In genomic region chrX:8442161-8442560, dm6 we compare ENCODE assay signal across 3 fruit fly cellular contexts.
A peak's percentile ranks its signal among the peaks of the same experiment; 100 is the strongest.
TF ChIP-seq lines count a peak whose summit lies in the region.

TSS of gene CG12123 (minus strand) at chrX:8442348.

- no peak for TF ChIP-seq CTCF in whole organism, embryonic (GFP tag; optimal IDR thresholded peaks at IDR 0.05; lab: Kevin White, UChicago)

TF ChIP-seq in whole organism, adult, 20 proteins besides CTCF, POLR2A, EP300 and RAD21:
- TF ChIP-seq ovo (GFP tag; optimal IDR thresholded peaks at IDR 0.05; lab: Kevin White, UChicago) (no peak), bab1 (GFP tag; optimal IDR thresholded peaks at IDR 0.05; lab: Kevin White, UChicago) (peak; percentile 67)
TF ChIP-seq in whole organism, adult: peak in this region for 1.

TF ChIP-seq in whole organism, embryonic, 481 proteins besides CTCF, POLR2A, EP300 and RAD21 (continues in another document):
- TF ChIP-seq peb (GFP tag; IDR thresholded peaks at IDR 0.05; lab: Robert Waterston, UW) (no peak), Doc3 (GFP tag; IDR thresholded peaks at IDR 0.05; lab: Robert Waterston, UW; ENCODE audit: partially characterized antibody) (no peak), CG13287 (GFP tag; IDR thresholded peaks at IDR 0.05; lab: Robert Waterston, UW; ENCODE audit: partially characterized antibody) (no peak), gfzf (GFP tag; optimal IDR thresholded peaks at IDR 0.05; lab: Kevin White, UChicago) (peak; percentile 76), CG10267 (tag; optimal IDR thresholded peaks at IDR 0.05; lab: Kevin White, UChicago) (no peak), CG18599 (GFP tag; optimal IDR thresholded peaks at IDR 0.05; lab: Kevin White, UChicago) (no peak), CG32532 (GFP tag; IDR thresholded peaks at IDR 0.05; lab: Robert Waterston, UW) (no peak), CG15601 (tag; optimal IDR thresholded peaks at IDR 0.05; lab: Kevin White, UChicago) (no peak), sob (GFP tag; IDR thresholded peaks at IDR 0.05; lab: Robert Waterston, UW) (no peak), Nf-YA (GFP tag; IDR thresholded peaks at IDR 0.05; lab: Robert Waterston, UW) (no peak), hb (GFP tag; IDR thresholded peaks at IDR 0.05; lab: Robert Waterston, UW; ENCODE audit: partially characterized antibody) (no peak), Myb (GFP tag; optimal IDR thresholded peaks at IDR 0.05; lab: Kevin White, UChicago) (peak; percentile 25), Med (GFP tag; lab: Kevin White, UChicago) (peak; percentile 24), stwl (tag; optimal IDR thresholded peaks at IDR 0.05; lab: Kevin White, UChicago) (peak; percentile 5), CG13775 (GFP tag; optimal IDR thresholded peaks at IDR 0.05; lab: Kevin White, UChicago) (no peak), hbn (GFP tag; IDR thresholded peaks at IDR 0.05; lab: Robert Waterston, UW; ENCODE audit: partially characterized antibody) (no peak), odd (GFP tag; optimal IDR thresholded peaks at IDR 0.05; lab: Kevin White, UChicago) (no peak), E2f2 (GFP tag; IDR thresholded peaks at IDR 0.05; lab: Robert Waterston, UW) (peak; percentile 85), ac (GFP tag; optimal IDR thresholded peaks at IDR 0.05; lab: Kevin White, UChicago) (no peak), Nf-YC (tag; optimal IDR thresholded peaks at IDR 0.05; lab: Kevin White, UChicago) (no peak), phol (tag; optimal IDR thresholded peaks at IDR 0.05; lab: Kevin White, UChicago) (no peak), pzg (GFP tag; optimal IDR thresholded peaks at IDR 0.05; lab: Kevin White, UChicago) (peak; percentile 72), Sry-β (GFP tag; optimal IDR thresholded peaks at IDR 0.05; lab: Kevin White, UChicago) (no peak), CG5953 (GFP tag; IDR thresholded peaks at IDR 0.05; lab: Robert Waterston, UW) (no peak), CG10565 (GFP tag; optimal IDR thresholded peaks at IDR 0.05; lab: Kevin White, UChicago) (no peak), Bgb (GFP tag; IDR thresholded peaks at IDR 0.05; lab: Robert Waterston, UW; ENCODE audit: partially characterized antibody) (no peak), Hr39 (optimal IDR thresholded peaks at IDR 0.05; lab: Kevin White, UChicago) (no peak), CG9797 (GFP tag; optimal IDR thresholded peaks at IDR 0.05; lab: Kevin White, UChicago) (peak; percentile 25), fu2 (GFP tag; optimal IDR thresholded peaks at IDR 0.05; lab: Kevin White, UChicago) (no peak), org-1 (GFP tag; optimal IDR thresholded peaks at IDR 0.05; lab: Kevin White, UChicago) (no peak), CG14014 (GFP tag; IDR thresholded peaks at IDR 0.05; lab: Robert Waterston, UW) (no peak), lbe (GFP tag; optimal IDR thresholded peaks at IDR 0.05; lab: Kevin White, UChicago) (peak; percentile 27), CG33557 (GFP tag; optimal IDR thresholded peaks at IDR 0.05; lab: Kevin White, UChicago) (no peak), sens (GFP tag; lab: Kevin White, UChicago) (peak; percentile 21), CG17186 (GFP tag; optimal IDR thresholded peaks at IDR 0.05; lab: Kevin White, UChicago) (no peak), Spps (tag; optimal IDR thresholded peaks at IDR 0.05; lab: Kevin White, UChicago) (no peak), NK7.1 (GFP tag; optimal IDR thresholded peaks at IDR 0.05; lab: Kevin White, UChicago) (no peak), toy (GFP tag; IDR thresholded peaks at IDR 0.05; lab: Robert Waterston, UW) (no peak), CG17359 (tag; optimal IDR thresholded peaks at IDR 0.05; lab: Kevin White, UChicago) (no peak), HLH54F (GFP tag; optimal IDR thresholded peaks at IDR 0.05; lab: Kevin White, UChicago) (no peak), CG3407 (GFP tag; optimal IDR thresholded peaks at IDR 0.05; lab: Kevin White, UChicago) (no peak), her (GFP tag; optimal IDR thresholded peaks at IDR 0.05; lab: Kevin White, UChicago) (no peak), MBD-R2 (GFP tag; IDR thresholded peaks at IDR 0.05; lab: Robert Waterston, UW) (peak; percentile 61), ATbp (GFP tag; optimal IDR thresholded peaks at IDR 0.05; lab: Kevin White, UChicago) (no peak), row (GFP tag; IDR thresholded peaks at IDR 0.05; lab: Robert Waterston, UW) (0 out of 3 replicates have a peak, but pooled peaks have one; percentile 19), seq (GFP tag; IDR thresholded peaks at IDR 0.05; lab: Robert Waterston, UW) (no peak)

TF ChIP-seq in whole organism, wandering third instar larva, 38 proteins besides CTCF, POLR2A, EP300 and RAD21:
- TF ChIP-seq HLH106 (tag; optimal IDR thresholded peaks at IDR 0.05; lab: Kevin White, UChicago) (no peak), Rel (GFP tag; optimal IDR thresholded peaks at IDR 0.05; lab: Kevin White, UChicago) (no peak), Rel (tag; optimal IDR thresholded peaks at IDR 0.05; lab: Kevin White, UChicago) (peak; percentile 7)
